Fruit fly (Drosophila melanogaster): ENCODE results near the gene TyrRII.

Gene TyrRII

DNA sequence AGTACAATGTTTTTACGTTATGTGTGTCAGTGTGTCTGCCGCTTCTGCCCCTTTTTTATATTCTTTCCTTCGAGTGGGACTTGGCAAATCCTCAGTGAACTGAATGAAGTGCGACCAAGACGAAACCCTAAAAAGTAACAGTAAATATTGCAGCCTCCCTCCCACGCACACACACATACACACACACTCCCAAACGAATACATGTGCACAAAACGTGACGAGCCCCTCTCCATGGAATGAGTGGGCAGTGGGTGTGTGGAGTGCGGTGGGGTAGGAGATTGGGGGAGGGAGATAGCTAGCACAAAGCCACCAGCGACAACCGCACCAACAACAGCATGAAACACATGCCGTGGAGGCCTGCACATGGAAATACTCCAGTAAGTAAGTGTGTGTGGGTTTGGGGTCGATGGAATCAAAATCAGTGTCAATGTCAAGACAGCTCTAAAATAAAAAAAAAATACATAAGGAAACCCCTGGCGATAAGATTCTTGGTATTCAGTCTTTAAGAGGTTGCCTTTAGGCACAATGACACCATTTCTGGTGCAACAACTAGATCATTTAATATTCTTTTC is 21.6 kb upstream of the TyrRII start:
- TF ChIP-seq h (optimal IDR thresholded peaks at IDR 0.05) (no peak), ttk (optimal IDR thresholded peaks at IDR 0.05) (no peak), Myc (optimal IDR thresholded peaks at IDR 0.05) (no peak), insv (optimal IDR thresholded peaks at IDR 0.05) (no peak), Sin3A (optimal IDR thresholded peaks at IDR 0.05) (no peak), psq (optimal IDR thresholded peaks at IDR 0.05) (no peak)

DNA sequence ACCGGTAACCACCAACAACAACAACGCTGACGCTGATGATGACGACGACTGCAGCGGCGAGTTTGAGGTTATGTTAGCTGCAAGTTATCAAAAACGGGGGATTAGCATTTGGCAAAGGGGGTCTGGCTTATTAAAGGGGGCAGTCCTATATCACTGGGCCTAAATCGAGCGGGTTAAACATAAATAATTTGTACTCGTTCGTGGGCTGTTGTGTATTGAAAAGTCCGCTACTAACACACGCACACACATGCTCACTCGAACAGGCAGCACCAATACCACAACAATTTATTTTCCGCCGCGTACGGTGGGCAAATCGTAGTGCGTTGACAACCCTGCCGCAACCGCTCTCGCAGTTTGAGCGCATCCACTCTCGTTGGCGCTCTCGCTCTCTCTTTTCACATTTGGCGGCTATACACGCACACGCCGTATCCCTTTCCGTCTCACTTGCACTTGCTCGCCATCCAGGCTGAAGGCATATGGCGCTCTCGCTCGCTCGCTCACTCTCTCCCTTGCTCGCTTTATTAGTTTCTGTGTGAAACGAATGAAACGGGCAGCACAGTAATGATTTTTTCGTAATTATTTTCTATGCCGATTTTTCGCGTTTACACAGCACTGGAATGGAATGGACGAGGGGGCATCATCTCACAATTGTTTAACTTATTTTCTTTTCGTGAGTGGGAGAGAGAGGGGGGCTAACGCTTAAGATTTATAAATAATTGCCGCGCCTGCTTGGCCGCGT is 19.4 kb upstream of the TyrRII start:
- TF ChIP-seq ttk (optimal IDR thresholded peaks at IDR 0.05) (no peak), Myc (optimal IDR thresholded peaks at IDR 0.05) (no peak), insv (optimal IDR thresholded peaks at IDR 0.05) (no peak), Sin3A (optimal IDR thresholded peaks at IDR 0.05) (no peak), psq (optimal IDR thresholded peaks at IDR 0.05) (no peak), h (optimal IDR thresholded peaks at IDR 0.05) (no peak)

- no peak for TF ChIP-seq ttk (optimal IDR thresholded peaks at IDR 0.05)
- no peak for TF ChIP-seq insv (optimal IDR thresholded peaks at IDR 0.05)
- TF ChIP-seq h (optimal IDR thresholded peaks at IDR 0.05) = no peak
- no peak for TF ChIP-seq Myc (optimal IDR thresholded peaks at IDR 0.05)
- no peak for TF ChIP-seq Sin3A (optimal IDR thresholded peaks at IDR 0.05)
- no peak for TF ChIP-seq psq (optimal IDR thresholded peaks at IDR 0.05)
Measured at dm6 chr3R:17718051-17718693, 18.2 kb upstream of the TyrRII start, which contains the start of gene osa. Gene osa, minus strand, starts transcription at chr3R:17718350.

- TF ChIP-seq psq (optimal IDR thresholded peaks at IDR 0.05) = no peak
- no peak for TF ChIP-seq Myc (optimal IDR thresholded peaks at IDR 0.05)
- TF ChIP-seq insv (optimal IDR thresholded peaks at IDR 0.05) = no peak
- TF ChIP-seq ttk (optimal IDR thresholded peaks at IDR 0.05) = no peak
- TF ChIP-seq h (optimal IDR thresholded peaks at IDR 0.05) = no peak
- no peak for TF ChIP-seq Sin3A (optimal IDR thresholded peaks at IDR 0.05)
Measured at dm6 chr3R:17718760-17719625, 17.4 kb upstream of the TyrRII start, which contains the start of gene Pxt. Gene Pxt, plus strand, starts transcription at chr3R:17719454.

DNA sequence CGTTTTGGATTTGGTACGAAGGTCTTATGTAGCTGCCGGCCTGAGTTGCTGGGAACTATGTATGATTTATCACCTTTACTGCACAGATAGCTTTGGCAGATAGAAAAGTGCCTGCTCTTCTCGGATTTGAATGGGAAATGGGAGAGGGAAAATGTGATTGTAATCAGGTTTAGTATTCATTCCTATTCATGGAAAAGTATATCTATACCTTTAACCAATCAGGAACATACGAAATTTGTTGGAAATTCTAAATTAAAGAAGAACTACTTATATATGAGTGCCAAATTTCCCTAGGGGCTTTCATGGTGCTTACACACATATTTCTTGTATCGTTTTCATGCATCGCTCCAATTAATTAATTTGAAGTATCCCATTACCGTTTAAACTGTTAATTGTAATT is 11.4 kb upstream of the TyrRII start, which contains the start of gene Atg8b:
Gene Atg8b (minus strand): TSS at position 101 of the 400 bp plus-strand sequence.
- TF ChIP-seq Myc (optimal IDR thresholded peaks at IDR 0.05) (no peak), h (optimal IDR thresholded peaks at IDR 0.05) (no peak), ttk (optimal IDR thresholded peaks at IDR 0.05) (no peak), psq (optimal IDR thresholded peaks at IDR 0.05) (no peak), insv (optimal IDR thresholded peaks at IDR 0.05) (no peak), Sin3A (optimal IDR thresholded peaks at IDR 0.05) (no peak)

DNA sequence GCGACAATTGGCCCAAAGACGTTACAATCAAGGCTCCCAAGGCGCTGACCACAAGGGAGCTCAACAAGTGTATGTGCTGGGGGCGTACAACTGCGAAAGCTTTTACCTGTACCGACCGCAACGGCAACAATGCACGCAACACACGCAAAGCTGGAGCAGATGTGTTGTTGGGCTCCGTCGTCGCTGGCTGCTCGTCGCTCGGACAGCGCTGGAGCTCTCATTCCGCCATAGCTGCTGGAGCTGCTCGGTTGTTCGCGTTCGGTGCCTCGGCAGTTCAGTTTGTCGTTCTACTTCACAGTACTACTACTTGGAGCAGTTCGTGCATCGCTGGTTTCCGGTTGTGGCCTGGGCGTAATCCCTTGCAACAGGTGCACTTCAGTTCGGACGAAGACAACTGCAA is 10.9 kb upstream of the TyrRII start, which contains the start of gene Lgr1:
Gene Lgr1 (plus strand): TSS at position 220 of the 400 bp plus-strand sequence.
- TF ChIP-seq insv (optimal IDR thresholded peaks at IDR 0.05) = no peak
- no peak for TF ChIP-seq ttk (optimal IDR thresholded peaks at IDR 0.05)
- no peak for TF ChIP-seq Sin3A (optimal IDR thresholded peaks at IDR 0.05)
- TF ChIP-seq Myc (optimal IDR thresholded peaks at IDR 0.05) = no peak
- no peak for TF ChIP-seq h (optimal IDR thresholded peaks at IDR 0.05)
- TF ChIP-seq psq (optimal IDR thresholded peaks at IDR 0.05) = no peak

- TF ChIP-seq Sin3A (optimal IDR thresholded peaks at IDR 0.05) = no peak
- TF ChIP-seq insv (optimal IDR thresholded peaks at IDR 0.05) = no peak
- TF ChIP-seq Myc (optimal IDR thresholded peaks at IDR 0.05) = no peak
- TF ChIP-seq ttk (optimal IDR thresholded peaks at IDR 0.05) = no peak
- no peak for TF ChIP-seq psq (optimal IDR thresholded peaks at IDR 0.05)
- TF ChIP-seq h (optimal IDR thresholded peaks at IDR 0.05) = no peak
Measured at dm6 chr3R:17733261-17733660, 3.1 kb upstream of the TyrRII start, which contains the start of gene CG14321. Gene CG14321, plus strand, starts transcription at chr3R:17733598.

dm6 chr3R:17742542-17742941 is 6.1 kb downstream of the TyrRII start:
- TF ChIP-seq psq (optimal IDR thresholded peaks at IDR 0.05) (no peak), Myc (optimal IDR thresholded peaks at IDR 0.05) (no peak), h (optimal IDR thresholded peaks at IDR 0.05) (no peak), ttk (optimal IDR thresholded peaks at IDR 0.05) (no peak), insv (optimal IDR thresholded peaks at IDR 0.05) (no peak), Sin3A (optimal IDR thresholded peaks at IDR 0.05) (no peak)

DNA sequence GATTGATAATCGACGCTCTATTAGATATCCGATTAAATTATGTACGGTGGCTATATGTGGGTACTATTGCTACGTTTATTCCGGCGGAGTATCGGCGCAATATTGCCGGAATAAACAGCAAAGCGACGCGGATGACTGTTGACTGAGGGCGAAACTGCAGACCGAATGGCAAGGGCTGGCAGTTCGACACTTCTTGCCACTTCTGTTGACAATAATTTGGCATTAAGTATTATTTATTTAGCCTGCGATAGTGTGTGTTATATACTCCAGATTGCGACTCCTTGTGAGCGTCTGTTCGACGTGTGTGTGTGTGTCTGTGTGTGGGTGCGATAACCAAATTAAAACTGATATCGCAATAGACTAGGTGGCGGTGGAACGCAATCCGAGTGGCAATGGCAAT is 22.5 kb downstream of the TyrRII start:
- TF ChIP-seq psq (optimal IDR thresholded peaks at IDR 0.05) (no peak), h (optimal IDR thresholded peaks at IDR 0.05) (no peak), Sin3A (optimal IDR thresholded peaks at IDR 0.05) (no peak), insv (optimal IDR thresholded peaks at IDR 0.05) (no peak), Myc (optimal IDR thresholded peaks at IDR 0.05) (no peak), ttk (optimal IDR thresholded peaks at IDR 0.05) (no peak)

- TF ChIP-seq ttk (optimal IDR thresholded peaks at IDR 0.05) (no peak), Sin3A (optimal IDR thresholded peaks at IDR 0.05) (no peak), h (optimal IDR thresholded peaks at IDR 0.05) (no peak), insv (optimal IDR thresholded peaks at IDR 0.05) (no peak), psq (optimal IDR thresholded peaks at IDR 0.05) (no peak), Myc (optimal IDR thresholded peaks at IDR 0.05) (no peak)
Measured at dm6 chr3R:17759773-17760476, 23.5 kb downstream of the TyrRII start.

- TF ChIP-seq Sin3A (optimal IDR thresholded peaks at IDR 0.05) (no peak), psq (optimal IDR thresholded peaks at IDR 0.05) (no peak), insv (optimal IDR thresholded peaks at IDR 0.05) (no peak)
Measured at dm6 chr3R:17762261-17762660, 25.9 kb downstream of the TyrRII start.

Data from Kc167 (cell line).